Worm (Caenorhabditis elegans) whole organism, young adult: ENCODE data around the gene T06C12.12.

Experiments
- K12H6.12 ChIP-seq: fragments of 200-800 bp; sonication (Bioruptor generic); optimal IDR thresholded peaks from 2 replicates; lab custom pipeline; 2018; ENCODE audit warnings: mild to moderate bottlenecking, missing genetic modification characterization, missing compliant biosample characterization
- aptf-2 ChIP-seq: fragments of 200-800 bp; sonication (Bioruptor generic); conservative IDR thresholded peaks from 2 replicates; pipeline ENCODE4 v1.3.6; 2022; ENCODE audit warnings: missing genetic modification reagents, missing genetic modification characterization, missing compliant biosample characterization
- ceh-79 ChIP-seq: sonication (generic microtip); optimal IDR thresholded peaks from 2 replicates; lab custom pipeline; 2017; ENCODE audit warnings: mild to moderate bottlenecking, missing genetic modification characterization, missing compliant biosample characterization
- dpl-1 ChIP-seq: fragments of 150-350 bp; optimal IDR thresholded peaks from 2 replicates; lab custom pipeline; 2014; ENCODE audit warnings: missing biosample characterization, missing genetic modification reagents, missing genetic modification characterization
- ets-4 ChIP-seq: fragments of 200-800 bp; sonication (Bioruptor generic); optimal IDR thresholded peaks from 2 replicates; lab custom pipeline; 2018; ENCODE audit warnings: mild to moderate bottlenecking, missing genetic modification characterization, missing compliant biosample characterization
- lin-40 ChIP-seq: sonication (generic microtip); optimal IDR thresholded peaks from 2 replicates; lab custom pipeline; 2016; ENCODE audit warnings: missing genetic modification characterization, mild to moderate bottlenecking, missing compliant biosample characterization, missing genotype, missing genetic modification reagents
- lsl-1 ChIP-seq: fragments of 200-800 bp; sonication (Bioruptor generic); optimal IDR thresholded peaks from 2 replicates; lab custom pipeline; 2018; ENCODE audit warnings: mild to moderate bottlenecking, missing genetic modification characterization, moderate library complexity, missing compliant biosample characterization
- madf-10 ChIP-seq: sonication (generic microtip); optimal IDR thresholded peaks from 2 replicates; lab custom pipeline; 2016; ENCODE audit warnings: mild to moderate bottlenecking, missing genetic modification characterization, missing compliant biosample characterization
- nhr-90 ChIP-seq: sonication (generic microtip); optimal IDR thresholded peaks from 2 replicates; lab custom pipeline; 2016; ENCODE audit warnings: missing genotype, mild to moderate bottlenecking, missing genetic modification characterization, missing compliant biosample characterization
- snpc-1.3 ChIP-seq: sonication (generic microtip); optimal IDR thresholded peaks from 2 replicates; lab custom pipeline; 2017; ENCODE audit warnings: missing genetic modification characterization, mild to moderate bottlenecking, missing compliant biosample characterization, antibody characterized with exemption, moderate library complexity, missing genotype, missing genetic modification reagents; ENCODE audit not compliant: insufficient read depth
- ztf-6 ChIP-seq: fragments of 200-800 bp; sonication (Bioruptor generic); IDR thresholded peaks from 2 replicates; pipeline ENCODE4 v1.3.6; 2022; ENCODE audit warnings: missing genetic modification reagents, missing genetic modification characterization, missing compliant biosample characterization

ce11 chrV:15897696-15898095 is 5.8 kb downstream of the T06C12.12 start, which contains the start of gene str-60:
- no peak for TF ChIP-seq ets-4 (GFP tag; lab: Kevin White, UChicago)
- no peak for TF ChIP-seq aptf-2 (GFP tag; lab: Robert Waterston, UW)
- no peak for TF ChIP-seq K12H6.12 (tag; lab: Kevin White, UChicago)
- TF ChIP-seq nhr-90 (tag; lab: Kevin White, UChicago): no peak
- TF ChIP-seq snpc-1.3 (tag; lab: Kevin White, UChicago): no peak
- no peak for TF ChIP-seq lsl-1 (GFP tag; lab: Kevin White, UChicago)
- TF ChIP-seq lin-40 (tag; lab: Kevin White, UChicago): no peak
- TF ChIP-seq ztf-6 (GFP tag; lab: Robert Waterston, UW): no peak
- no peak for TF ChIP-seq madf-10 (tag; lab: Kevin White, UChicago)
- TF ChIP-seq ceh-79 (tag; lab: Kevin White, UChicago): no peak
- TF ChIP-seq dpl-1 (GFP tag; lab: Kevin White, UChicago): no peak
